Fruit fly (Drosophila melanogaster): ENCODE measurements around the gene spict.

The spict gene

dm6 chr2L:12718437-12719376 lies 14.2 kb downstream of the spict start, which contains the start of gene MRP (continued):
- no peak for TF ChIP-seq CG12155 (GFP tag; optimal IDR thresholded peaks at IDR 0.05)
- TF ChIP-seq CG3995 (GFP tag; optimal IDR thresholded peaks at IDR 0.05) = no peak
- peak; percentile 29; the same call in 1 of the 2 replicates for TF ChIP-seq E2f2 (GFP tag; IDR thresholded peaks at IDR 0.05)
- TF ChIP-seq CG3847 (GFP tag; IDR thresholded peaks at IDR 0.05) = 0 out of 2 replicates have a peak, but pooled peaks have one; percentile 21
- TF ChIP-seq z (GFP tag; IDR thresholded peaks at IDR 0.05) = peak; percentile 46; the same call in 1 of the 3 replicates
- peak; percentile 29; the same call in 1 of the 2 replicates for TF ChIP-seq CG11247 (GFP tag; IDR thresholded peaks at IDR 0.05)
- TF ChIP-seq repo (GFP tag; optimal IDR thresholded peaks at IDR 0.05) = no peak
- TF ChIP-seq Sox100B (GFP tag; optimal IDR thresholded peaks at IDR 0.05) = no peak
- no peak for TF ChIP-seq CG10366 (GFP tag; IDR thresholded peaks at IDR 0.05)
- TF ChIP-seq Lim3 (GFP tag; IDR thresholded peaks at IDR 0.05) = no peak
- TF ChIP-seq NfI (GFP tag; optimal IDR thresholded peaks at IDR 0.05) = peak; percentile 6
- no peak for TF ChIP-seq CG11560 (tag; IDR thresholded peaks at IDR 0.05)
- peak; percentile 12 for TF ChIP-seq CG3281 (GFP tag; optimal IDR thresholded peaks at IDR 0.05)
- TF ChIP-seq tio (GFP tag; optimal IDR thresholded peaks at IDR 0.05) = no peak
- no peak for TF ChIP-seq Mrtf (GFP tag; IDR thresholded peaks at IDR 0.05)
- TF ChIP-seq Xbp1 (GFP tag; optimal IDR thresholded peaks at IDR 0.05) = no peak
- TF ChIP-seq CG12769 (tag; optimal IDR thresholded peaks at IDR 0.05) = peak; percentile 35
- no peak for TF ChIP-seq ac (GFP tag; optimal IDR thresholded peaks at IDR 0.05)
- no peak for TF ChIP-seq sisA (GFP tag; IDR thresholded peaks at IDR 0.05)
- no peak for TF ChIP-seq dan (GFP tag; IDR thresholded peaks at IDR 0.05)
- no peak for TF ChIP-seq cato (GFP tag; optimal IDR thresholded peaks at IDR 0.05; ENCODE audit: borderline replicate concordance)
- TF ChIP-seq Abd-B (GFP tag; optimal IDR thresholded peaks at IDR 0.05) = no peak
- TF ChIP-seq dimm (GFP tag; IDR thresholded peaks at IDR 0.05) = no peak
- TF ChIP-seq vvl (GFP tag; IDR thresholded peaks at IDR 0.05) = peak; percentile 25; the same call in 1 of the 2 replicates
- TF ChIP-seq CG5180 (GFP tag; optimal IDR thresholded peaks at IDR 0.05) = peak; percentile 60
- TF ChIP-seq esg (GFP tag; conservative IDR thresholded peaks at IDR 0.05) = no peak
- TF ChIP-seq dpn (GFP tag; optimal IDR thresholded peaks at IDR 0.05) = no peak
- TF ChIP-seq kni (GFP tag; optimal IDR thresholded peaks at IDR 0.05) = no peak
- no peak for TF ChIP-seq toy (GFP tag; IDR thresholded peaks at IDR 0.05)
- no peak for TF ChIP-seq CG15479 (GFP tag; optimal IDR thresholded peaks at IDR 0.05)
- peak; percentile 53 for TF ChIP-seq kah (GFP tag; optimal IDR thresholded peaks at IDR 0.05)
- peak; percentile 86 for TF ChIP-seq sug (tag; optimal IDR thresholded peaks at IDR 0.05)
- no peak for TF ChIP-seq CoRest (tag; optimal IDR thresholded peaks at IDR 0.05)
- TF ChIP-seq sens (GFP tag) = peak; percentile 30
- no peak for TF ChIP-seq CG17328 (GFP tag; IDR thresholded peaks at IDR 0.05)
- no peak for TF ChIP-seq CG6854 (GFP tag; optimal IDR thresholded peaks at IDR 0.05)
- peak; percentile 35 for TF ChIP-seq CTCF (GFP tag; optimal IDR thresholded peaks at IDR 0.05)
- no peak for TF ChIP-seq CG7786 (GFP tag; optimal IDR thresholded peaks at IDR 0.05)
- TF ChIP-seq NC2α (GFP tag; optimal IDR thresholded peaks at IDR 0.05) = no peak
- no peak for TF ChIP-seq CG1832 (GFP tag; optimal IDR thresholded peaks at IDR 0.05)
- no peak for TF ChIP-seq gsb (GFP tag; IDR thresholded peaks at IDR 0.05)
- TF ChIP-seq Meics (GFP tag; optimal IDR thresholded peaks at IDR 0.05) = peak; percentile 6
- 0 out of 3 replicates have a peak, but pooled peaks have one; percentile 37 for TF ChIP-seq ase (GFP tag; IDR thresholded peaks at IDR 0.05)
- no peak for TF ChIP-seq Rx (GFP tag; IDR thresholded peaks at IDR 0.05)
- TF ChIP-seq B-H1 (GFP tag; IDR thresholded peaks at IDR 0.05) = no peak; the same call in 2 of the 3 replicates
- TF ChIP-seq Xrp1 (GFP tag; IDR thresholded peaks at IDR 0.05) = no peak
- no peak for TF ChIP-seq CG7928 (GFP tag; optimal IDR thresholded peaks at IDR 0.05)
- TF ChIP-seq wor (GFP tag; IDR thresholded peaks at IDR 0.05) = no peak
- no peak for TF ChIP-seq HLHmδ (GFP tag; optimal IDR thresholded peaks at IDR 0.05)
- no peak for TF ChIP-seq Ssrp (tag; optimal IDR thresholded peaks at IDR 0.05)
